Worm (Caenorhabditis elegans) whole organism, midembryonic: ENCODE measurements around the gene C24A3.9.

Experiments
- cog-1 ChIP-seq: sonication (generic microtip); optimal IDR thresholded peaks from 2 replicates; lab custom pipeline; 2016; ENCODE audit warnings: missing genetic modification characterization, missing compliant biosample characterization
- flt-1 ChIP-seq: fragments of 200-800 bp; sonication (Bioruptor generic); IDR thresholded peaks from 2 replicates; pipeline ENCODE4 v1.3.6; 2022; ENCODE audit warnings: missing genetic modification characterization, missing compliant biosample characterization
- tab-1 ChIP-seq: fragments of 200-800 bp; sonication (Bioruptor generic); IDR thresholded peaks from 2 replicates; pipeline ENCODE4 v1.3.6; 2022; ENCODE audit warnings: missing genetic modification characterization, missing compliant biosample characterization
- ztf-23 ChIP-seq: fragments of 200-800 bp; sonication (Bioruptor generic); IDR thresholded peaks from 2 replicates; pipeline ENCODE4 v1.3.6; 2022; ENCODE audit warnings: missing genetic modification reagents, missing genetic modification characterization, missing compliant biosample characterization
- ztf-29 ChIP-seq: fragments of 200-800 bp; sonication (Bioruptor generic); IDR thresholded peaks from 2 replicates; pipeline ENCODE4 v1.3.6; 2022; ENCODE audit warnings: missing genetic modification reagents, missing genetic modification characterization, missing compliant biosample characterization

DNA sequence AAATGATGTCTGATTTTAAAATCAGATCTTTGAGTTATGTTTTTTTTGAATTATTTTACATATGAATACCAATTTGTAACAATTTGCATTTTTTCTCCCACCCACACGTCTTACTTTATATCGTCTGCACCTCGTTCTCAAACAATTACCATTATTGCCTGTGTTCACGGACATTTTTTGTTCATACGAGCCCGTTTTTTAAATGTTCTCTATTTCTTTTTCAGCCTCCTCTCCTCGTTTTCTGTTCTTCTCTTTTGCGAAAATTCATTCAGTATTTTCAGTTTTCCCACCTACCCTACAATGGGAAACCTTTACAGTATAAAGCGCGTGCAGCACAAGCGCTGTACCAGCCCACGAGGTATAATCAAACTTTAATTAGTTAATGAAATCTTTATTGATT lies 35.6 kb upstream of the C24A3.9 start, which contains the start of gene prdm-14:
- TF ChIP-seq ztf-29 (GFP tag; lab: Robert Waterston, UW) (no peak), ztf-23 (GFP tag; lab: Robert Waterston, UW) (no peak), tab-1 (GFP tag; lab: Robert Waterston, UW) (no peak), flt-1 (GFP tag; lab: Robert Waterston, UW) (no peak), cog-1 (tag; lab: Kevin White, UChicago) (no peak)
